Worm (Caenorhabditis elegans): ENCODE results near the gene F14H12.7.

DNA sequence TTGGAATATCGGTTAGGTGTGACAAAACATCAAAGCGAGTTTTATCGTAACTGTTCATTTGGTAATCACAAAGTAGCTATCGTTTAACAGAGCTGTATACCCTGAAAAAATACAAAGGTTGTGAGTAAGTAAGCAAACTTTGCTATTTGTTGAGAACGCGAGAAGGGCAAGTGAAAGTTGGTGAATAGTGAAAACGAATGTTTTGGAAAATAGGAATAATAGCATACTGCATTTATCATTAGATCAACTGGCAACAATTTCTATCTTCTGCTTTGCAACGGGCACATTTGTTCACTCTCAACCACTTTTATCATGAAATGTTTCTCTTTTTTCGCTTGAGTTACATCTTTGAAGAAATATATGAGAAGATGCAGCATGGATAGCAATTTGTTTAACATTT, 33.6 kb downstream of the F14H12.7 start, which contains the start of gene C24A8.5:
- no peak for TF ChIP-seq tlp-1 (tag; optimal IDR thresholded peaks at IDR 0.05)
- no peak for TF ChIP-seq elt-3 (tag; optimal IDR thresholded peaks at IDR 0.05)
- no peak for TF ChIP-seq sup-37 (GFP tag; optimal IDR thresholded peaks at IDR 0.05)
- no peak for TF ChIP-seq ama-1 (optimal IDR thresholded peaks at IDR 0.05)
- no peak for TF ChIP-seq mep-1 (tag; optimal IDR thresholded peaks at IDR 0.05)
- no peak for TF ChIP-seq alr-1 (tag; optimal IDR thresholded peaks at IDR 0.05; ENCODE audit: borderline replicate concordance)
- no peak for TF ChIP-seq unc-62 (GFP tag; optimal IDR thresholded peaks at IDR 0.05)
- TF ChIP-seq fkh-10 (GFP tag; optimal IDR thresholded peaks at IDR 0.05): no peak
- TF ChIP-seq ceh-82 (tag; optimal IDR thresholded peaks at IDR 0.05): no peak
- TF ChIP-seq vab-15 (tag; optimal IDR thresholded peaks at IDR 0.05): no peak
- no peak for TF ChIP-seq nhr-12 (tag; optimal IDR thresholded peaks at IDR 0.05)
- TF ChIP-seq aly-2 (tag; optimal IDR thresholded peaks at IDR 0.05): no peak
- TF ChIP-seq lin-39 (tag; optimal IDR thresholded peaks at IDR 0.05): no peak
